Fruit fly (Drosophila melanogaster): ENCODE results near the gene Jhbp11.

The Jhbp11 gene

DNA sequence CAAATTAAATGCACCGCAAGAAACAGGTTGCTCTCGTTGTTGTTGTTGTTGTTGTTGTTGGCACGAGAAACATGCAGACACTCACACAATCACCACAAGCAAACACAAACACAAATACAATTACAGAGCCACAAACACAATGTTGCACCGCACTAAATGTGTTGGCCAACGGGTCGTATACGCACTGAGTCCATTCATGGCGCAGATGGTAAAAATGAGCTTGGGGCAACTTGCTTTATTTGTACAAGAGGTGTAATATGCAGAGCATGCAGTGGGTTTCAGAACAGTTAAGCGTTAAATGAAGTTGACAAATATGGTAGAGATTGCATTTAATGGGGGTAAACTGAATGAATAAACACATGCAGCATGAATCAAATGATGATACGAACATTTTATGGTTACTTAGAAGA, 36.9 kb downstream of the Jhbp11 start:
- TF ChIP-seq Crg-1 (GFP tag; optimal IDR thresholded peaks at IDR 0.05) (no peak), CG33017 (tag; optimal IDR thresholded peaks at IDR 0.05) (no peak), toe (GFP tag; optimal IDR thresholded peaks at IDR 0.05) (no peak), Mnt (GFP tag; optimal IDR thresholded peaks at IDR 0.05) (no peak)

DNA sequence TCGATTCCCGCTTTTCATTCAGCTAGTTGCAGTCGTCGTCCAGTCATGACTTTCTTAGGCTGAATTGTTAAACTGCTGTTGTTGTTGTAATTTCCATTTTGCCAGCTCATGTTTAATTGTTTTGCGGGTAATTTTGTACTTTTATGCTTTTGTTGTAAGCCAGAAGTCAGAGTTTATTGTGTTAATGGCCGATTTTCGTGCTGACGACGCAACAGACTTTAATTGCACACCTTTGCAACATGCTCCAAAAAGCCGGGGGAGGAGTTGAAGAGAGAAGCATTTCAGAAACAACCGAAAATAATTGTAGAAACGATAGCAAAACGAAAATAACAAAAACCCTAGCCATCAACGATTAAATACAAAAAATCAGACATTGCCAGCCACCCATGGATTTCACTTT, 37.7 kb downstream of the Jhbp11 start:
- no peak for TF ChIP-seq CG7045 (GFP tag; optimal IDR thresholded peaks at IDR 0.05)
- peak; percentile 95 for TF ChIP-seq tj (GFP tag; optimal IDR thresholded peaks at IDR 0.05)

DNA sequence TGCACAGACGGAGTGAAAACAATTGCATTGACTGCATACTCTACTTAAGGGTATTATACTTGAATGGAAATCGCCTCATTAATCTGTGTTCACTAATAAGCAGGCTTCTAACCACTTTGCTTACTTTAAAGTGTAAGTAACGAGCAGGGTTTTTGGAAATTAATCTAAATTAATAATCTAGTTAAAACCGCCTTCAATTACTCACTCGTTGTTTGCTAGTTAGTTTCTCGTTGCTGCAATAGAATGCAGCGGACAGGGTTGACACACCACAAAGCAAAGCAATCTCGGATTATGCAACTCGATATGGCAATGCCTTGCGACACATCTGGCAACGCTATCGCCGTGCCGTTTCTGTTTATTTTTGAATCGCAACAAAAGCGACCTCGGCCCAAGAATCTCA, 38.9 kb downstream of the Jhbp11 start:
- TF ChIP-seq CG12768 (GFP tag; optimal IDR thresholded peaks at IDR 0.05) = no peak
- peak; percentile 38 for TF ChIP-seq kay (GFP tag; ENCODE audit: borderline replicate concordance)
- no peak for TF ChIP-seq CG11617 (GFP tag; optimal IDR thresholded peaks at IDR 0.05)
- TF ChIP-seq Hr96 (GFP tag; optimal IDR thresholded peaks at IDR 0.05) = no peak
- TF ChIP-seq CG7101 (tag; optimal IDR thresholded peaks at IDR 0.05) = no peak
- no peak for TF ChIP-seq cic (GFP tag; optimal IDR thresholded peaks at IDR 0.05)
- TF ChIP-seq CG14711 (tag; optimal IDR thresholded peaks at IDR 0.05) = peak; percentile 56
- TF ChIP-seq cnc (optimal IDR thresholded peaks at IDR 0.05) = no peak
- no peak for TF ChIP-seq toe (GFP tag; optimal IDR thresholded peaks at IDR 0.05)
- no peak for TF ChIP-seq pad (GFP tag; optimal IDR thresholded peaks at IDR 0.05)

DNA sequence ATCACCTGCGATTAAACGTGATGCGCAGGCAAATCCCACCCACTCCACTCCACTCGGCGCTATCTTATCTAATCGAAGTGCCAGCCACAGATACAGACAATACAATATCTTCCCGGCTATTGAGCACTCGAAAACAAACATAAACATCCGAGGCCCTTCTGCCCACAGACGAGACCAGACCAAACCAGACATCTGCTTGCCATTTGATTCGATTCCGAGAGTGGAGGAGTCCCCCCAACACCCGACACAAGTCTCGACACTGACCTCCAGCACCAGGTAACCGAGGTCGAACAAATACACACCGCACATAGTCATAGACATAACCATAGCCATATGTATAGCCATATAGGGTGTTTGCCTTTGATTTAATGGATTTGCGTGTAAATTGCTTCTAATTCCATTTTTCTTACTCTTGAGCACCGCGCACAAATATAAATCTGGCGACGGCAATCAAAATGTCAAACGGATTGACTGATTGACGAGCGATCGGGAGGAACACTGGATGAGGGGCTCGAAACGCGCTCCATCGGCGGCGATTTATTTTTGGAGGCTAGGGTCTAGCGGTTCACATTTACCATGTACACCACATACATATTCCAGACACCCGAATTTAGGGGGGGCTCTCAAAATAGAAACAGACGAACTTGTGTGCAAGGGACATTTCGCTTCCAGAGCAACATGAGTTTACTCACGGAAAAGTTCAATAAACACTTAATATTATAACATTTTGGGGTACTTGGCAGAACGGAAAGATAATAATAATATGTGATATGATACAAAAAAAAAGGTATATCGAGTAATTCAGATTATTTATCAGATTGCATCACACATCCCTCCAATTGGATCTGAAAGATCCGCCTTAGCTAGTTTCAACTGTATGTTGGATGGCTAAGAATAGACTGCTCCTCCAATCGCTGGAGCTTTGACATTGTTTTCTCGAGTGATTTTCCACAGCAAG, 48.1 kb downstream of the Jhbp11 start:
- TF ChIP-seq tj (GFP tag; optimal IDR thresholded peaks at IDR 0.05) (no peak), cic (GFP tag; optimal IDR thresholded peaks at IDR 0.05) (peak; percentile 51), ovo (GFP tag; optimal IDR thresholded peaks at IDR 0.05) (no peak), Clk (GFP tag; optimal IDR thresholded peaks at IDR 0.05) (no peak), CG7045 (GFP tag; optimal IDR thresholded peaks at IDR 0.05) (peak; percentile 40), CG7101 (tag; optimal IDR thresholded peaks at IDR 0.05) (peak; percentile 12), CG33017 (tag; optimal IDR thresholded peaks at IDR 0.05) (no peak), CG14711 (tag; optimal IDR thresholded peaks at IDR 0.05) (no peak)

DNA sequence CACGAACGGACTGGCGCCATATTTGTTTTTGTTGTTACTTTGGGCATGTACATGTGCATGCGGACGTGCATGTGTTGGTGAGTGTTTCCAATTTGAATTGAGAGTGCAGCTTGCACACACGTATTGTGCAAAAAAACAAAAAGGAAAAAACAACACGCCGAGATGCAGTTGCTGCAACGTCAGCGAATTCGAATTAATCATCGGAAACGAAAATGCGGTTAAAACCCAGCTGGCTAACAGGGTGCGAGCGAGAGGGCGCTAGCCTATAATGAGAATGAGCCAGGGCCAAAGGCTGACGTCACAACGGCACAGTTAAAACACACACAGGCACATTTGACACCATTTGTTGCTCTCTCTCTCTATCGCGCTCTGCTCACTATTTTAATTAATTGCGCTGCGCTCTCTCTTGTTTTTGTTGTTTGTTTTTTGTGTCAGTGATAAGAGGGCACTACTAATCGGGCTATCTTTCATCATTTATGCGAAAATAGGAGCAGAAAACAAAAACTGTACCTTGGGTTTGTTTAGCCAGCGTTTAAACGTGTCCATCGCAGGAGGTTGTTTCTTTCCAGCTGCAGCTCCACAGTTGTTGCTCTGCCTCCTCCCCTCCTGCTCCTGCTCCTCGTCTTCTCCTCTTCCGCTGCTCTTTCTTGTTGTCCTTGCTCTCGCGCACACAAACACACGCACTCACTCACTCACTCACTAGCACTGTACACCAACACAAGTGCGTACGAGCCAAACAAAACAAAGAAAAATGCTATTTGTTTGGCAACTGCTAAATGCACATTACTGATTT, 49.0 kb downstream of the Jhbp11 start:
- TF ChIP-seq cic (GFP tag; optimal IDR thresholded peaks at IDR 0.05) = peak; percentile 80
- TF ChIP-seq pad (GFP tag; optimal IDR thresholded peaks at IDR 0.05) = peak; percentile 4
- peak; percentile 15 for TF ChIP-seq CG11617 (GFP tag; optimal IDR thresholded peaks at IDR 0.05)
- TF ChIP-seq CG5204 (GFP tag; optimal IDR thresholded peaks at IDR 0.05) = no peak
- peak; percentile 3 for TF ChIP-seq Crg-1 (GFP tag; optimal IDR thresholded peaks at IDR 0.05)
- peak; percentile 8 for TF ChIP-seq bab1 (GFP tag; optimal IDR thresholded peaks at IDR 0.05)
- no peak for TF ChIP-seq Clk (GFP tag; optimal IDR thresholded peaks at IDR 0.05)
- no peak for TF ChIP-seq CG14711 (tag; optimal IDR thresholded peaks at IDR 0.05)
- no peak for TF ChIP-seq CG1620 (GFP tag; optimal IDR thresholded peaks at IDR 0.05)
- TF ChIP-seq Hr96 (GFP tag; optimal IDR thresholded peaks at IDR 0.05) = no peak
- TF ChIP-seq CG7101 (tag; optimal IDR thresholded peaks at IDR 0.05) = no peak
- peak; percentile 92 for TF ChIP-seq kay (GFP tag; ENCODE audit: borderline replicate concordance)
- peak; percentile 55 for TF ChIP-seq Mnt (GFP tag; optimal IDR thresholded peaks at IDR 0.05)
- TF ChIP-seq cnc (optimal IDR thresholded peaks at IDR 0.05) = no peak
- TF ChIP-seq tj (GFP tag; optimal IDR thresholded peaks at IDR 0.05) = peak; percentile 97
- TF ChIP-seq toe (GFP tag; optimal IDR thresholded peaks at IDR 0.05) = no peak
- no peak for TF ChIP-seq ovo (GFP tag; optimal IDR thresholded peaks at IDR 0.05)
- TF ChIP-seq CG12768 (GFP tag; optimal IDR thresholded peaks at IDR 0.05) = peak; percentile 48
- peak; percentile 11 for TF ChIP-seq CG33017 (tag; optimal IDR thresholded peaks at IDR 0.05)
- TF ChIP-seq CG7045 (GFP tag; optimal IDR thresholded peaks at IDR 0.05) = no peak

DNA sequence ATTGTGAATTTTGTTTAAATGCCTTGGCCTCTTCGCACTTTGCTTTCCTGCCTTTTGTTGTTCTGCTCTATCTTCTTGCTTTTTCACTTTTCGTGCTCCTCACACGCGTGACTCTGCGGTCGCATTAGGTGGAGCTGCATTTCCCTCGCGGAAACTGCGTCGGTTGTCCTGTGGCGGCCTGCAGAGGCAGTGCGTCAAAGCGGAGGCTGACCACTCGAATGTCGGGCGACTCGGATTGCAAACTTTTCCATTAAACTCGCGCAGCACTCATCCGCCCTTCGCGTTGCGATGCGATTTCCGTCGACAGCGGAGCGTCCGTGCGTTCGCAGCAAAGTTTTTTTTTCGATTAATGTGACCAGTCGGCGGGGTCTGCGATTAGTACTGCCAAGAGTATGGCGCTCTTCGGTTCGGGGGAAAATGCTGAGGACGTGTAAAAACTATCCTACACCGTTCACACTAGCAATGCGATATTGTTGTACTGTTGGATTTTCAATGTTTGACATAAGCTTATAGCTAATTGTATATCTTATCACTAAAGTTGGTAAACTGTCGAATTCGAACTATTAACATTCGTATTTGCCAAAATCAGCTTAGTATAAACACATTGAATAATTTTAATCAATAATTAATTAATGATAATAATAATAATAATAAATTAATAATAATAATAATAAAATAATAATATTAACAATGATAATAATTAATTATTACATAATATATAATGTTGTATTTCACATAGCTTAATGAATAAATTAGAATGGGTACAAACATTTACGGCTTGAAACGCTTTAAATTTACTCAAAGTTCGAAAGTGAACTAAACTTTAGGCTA, 49.9 kb downstream of the Jhbp11 start, which contains the start of gene CG6051:
TSS of gene CG6051 (minus strand) at position 385 of the 831 bp plus-strand sequence.
- TF ChIP-seq CG1620 (GFP tag; optimal IDR thresholded peaks at IDR 0.05) (peak; percentile 39), CG7101 (tag; optimal IDR thresholded peaks at IDR 0.05) (no peak), CG7045 (GFP tag; optimal IDR thresholded peaks at IDR 0.05) (peak; percentile 17), Crg-1 (GFP tag; optimal IDR thresholded peaks at IDR 0.05) (no peak), tj (GFP tag; optimal IDR thresholded peaks at IDR 0.05) (peak; percentile 43), kay (GFP tag; ENCODE audit: borderline replicate concordance) (no peak), Hr96 (GFP tag; optimal IDR thresholded peaks at IDR 0.05) (peak; percentile 39), CG14711 (tag; optimal IDR thresholded peaks at IDR 0.05) (no peak), toe (GFP tag; optimal IDR thresholded peaks at IDR 0.05) (peak; percentile 51), CG5204 (GFP tag; optimal IDR thresholded peaks at IDR 0.05) (no peak), CG12768 (GFP tag; optimal IDR thresholded peaks at IDR 0.05) (peak; percentile 0), cic (GFP tag; optimal IDR thresholded peaks at IDR 0.05) (no peak), Mnt (GFP tag; optimal IDR thresholded peaks at IDR 0.05) (peak; percentile 76), pad (GFP tag; optimal IDR thresholded peaks at IDR 0.05) (no peak), CG33017 (tag; optimal IDR thresholded peaks at IDR 0.05) (peak; percentile 1), bab1 (GFP tag; optimal IDR thresholded peaks at IDR 0.05) (peak; percentile 62), cnc (optimal IDR thresholded peaks at IDR 0.05) (no peak), ovo (GFP tag; optimal IDR thresholded peaks at IDR 0.05) (no peak), Clk (GFP tag; optimal IDR thresholded peaks at IDR 0.05) (peak; percentile 26), CG11617 (GFP tag; optimal IDR thresholded peaks at IDR 0.05) (peak; percentile 26)

All from whole organism, adult.